Worm (Caenorhabditis elegans) whole organism, L1 larva: ENCODE measurements around the gene math-33.
A peak's percentile ranks its signal among the peaks of the same experiment; 100 is the strongest.

Experiments used
- C04F5.9 ChIP-seq: sonication (generic microtip); optimal IDR thresholded peaks from 2 replicates; lab custom pipeline; 2016; ENCODE audit warnings: missing genetic modification characterization, missing compliant biosample characterization
- C34B4.2 ChIP-seq: sonication (generic microtip); optimal IDR thresholded peaks from 2 replicates; lab custom pipeline; 2017; ENCODE audit warnings: mild to moderate bottlenecking, missing genetic modification characterization, missing compliant biosample characterization
- F16B12.6 ChIP-seq: fragments of 150-350 bp; optimal IDR thresholded peaks from 2 replicates; lab custom pipeline; 2014; ENCODE audit warnings: missing biosample characterization, missing genetic modification characterization
- Y116A8C.19 ChIP-seq: sonication (generic microtip); optimal IDR thresholded peaks from 2 replicates; lab custom pipeline; 2016; ENCODE audit warnings: missing compliant biosample characterization, missing genetic modification characterization, borderline replicate concordance
- aha-1 ChIP-seq: fragments of 150-350 bp; optimal IDR thresholded peaks from 2 replicates; lab custom pipeline; 2014; ENCODE audit warnings: missing biosample characterization, missing genetic modification characterization
- alr-1 ChIP-seq: fragments of 200-800 bp; sonication (Bioruptor generic); optimal IDR thresholded peaks from 2 replicates; lab custom pipeline; 2018; ENCODE audit warnings: borderline replicate concordance, mild to moderate bottlenecking, missing genetic modification characterization, missing compliant biosample characterization
- ama-1 ChIP-seq: fragments of 150-350 bp; optimal IDR thresholded peaks from 2 replicates; lab custom pipeline; 2014
- blmp-1 ChIP-seq: fragments of 150-350 bp; optimal IDR thresholded peaks from 2 replicates; lab custom pipeline; 2014; ENCODE audit warnings: missing biosample characterization, missing genetic modification characterization
- ceh-88 ChIP-seq: fragments of 200-800 bp; sonication (Bioruptor generic); IDR thresholded peaks from 2 replicates; pipeline ENCODE4 v1.3.6; 2022; ENCODE audit warnings: missing genetic modification characterization, missing compliant biosample characterization
- ceh-90 ChIP-seq: sonication (generic microtip); optimal IDR thresholded peaks from 2 replicates; lab custom pipeline; 2016; ENCODE audit warnings: missing genetic modification characterization, missing compliant biosample characterization
- ces-1 ChIP-seq: fragments of 150-350 bp; optimal IDR thresholded peaks from 2 replicates; lab custom pipeline; 2014; ENCODE audit warnings: missing biosample characterization, missing genetic modification reagents, missing genetic modification characterization
- dsc-1 ChIP-seq: sonication (generic microtip); optimal IDR thresholded peaks from 2 replicates; lab custom pipeline; 2016; ENCODE audit warnings: mild to moderate bottlenecking, missing genetic modification characterization, missing compliant biosample characterization
- efl-1 ChIP-seq, 4 experiments: fragments of 150-350 bp; optimal IDR thresholded peaks in 3 of 4; peaks in 1 of 4; 1 replicate in 1 of 4; 2 replicates in 3 of 4; lab custom pipeline; 2014; ENCODE audit warnings: missing biosample characterization in 2 of 4, missing genetic modification characterization in 2 of 4, missing genetic modification reagents in 2 of 4
- efl-3 ChIP-seq: fragments of 200-800 bp; sonication (Bioruptor generic); optimal IDR thresholded peaks from 2 replicates; lab custom pipeline; 2018; ENCODE audit warnings: mild to moderate bottlenecking, missing genetic modification characterization, missing compliant biosample characterization
- egl-13 ChIP-seq: sonication (generic microtip); optimal IDR thresholded peaks from 2 replicates; lab custom pipeline; 2016; ENCODE audit warnings: missing genotype, missing genetic modification reagents, missing genetic modification characterization, missing compliant biosample characterization
- egl-27 ChIP-seq, 2 experiments: fragments of 150-350 bp in 1 of 2; sonication (generic microtip); optimal IDR thresholded peaks; 3 replicates each; lab custom pipeline; 2017 to 2018; ENCODE audit warnings: missing biosample characterization in 2 of 2, missing genetic modification characterization in 2 of 2, missing genetic modification reagents in 2 of 2
- ets-5 ChIP-seq: fragments of 200-800 bp; sonication (Bioruptor generic); IDR thresholded peaks from 2 replicates; pipeline ENCODE4 v1.3.6; 2022; ENCODE audit warnings: missing genetic modification characterization, missing compliant biosample characterization
- fkh-10 ChIP-seq: sonication (generic microtip); optimal IDR thresholded peaks from 2 replicates; lab custom pipeline; 2017; ENCODE audit warnings: missing biosample characterization, missing genetic modification reagents, missing genetic modification characterization
- fkh-4 ChIP-seq: sonication (generic microtip); optimal IDR thresholded peaks from 2 replicates; lab custom pipeline; 2016; ENCODE audit warnings: missing compliant biosample characterization, missing genetic modification characterization, borderline replicate concordance
- jun-1 ChIP-seq: fragments of 150-350 bp; optimal IDR thresholded peaks from 2 replicates; lab custom pipeline; 2014; ENCODE audit warnings: missing biosample characterization, missing genetic modification reagents, missing genetic modification characterization
- lin-13 ChIP-seq: fragments of 150-350 bp; optimal IDR thresholded peaks from 2 replicates; lab custom pipeline; 2014; ENCODE audit warnings: missing biosample characterization, missing genetic modification reagents, missing genetic modification characterization
- lin-14 ChIP-seq: fragments of 200-800 bp; sonication (Bioruptor generic); optimal IDR thresholded peaks from 2 replicates; lab custom pipeline; 2018; ENCODE audit warnings: mild to moderate bottlenecking, missing genetic modification characterization, moderate library complexity, missing compliant biosample characterization
- lin-39 ChIP-seq: fragments of 150-350 bp; optimal IDR thresholded peaks from 2 replicates; lab custom pipeline; 2014; ENCODE audit warnings: missing biosample characterization, missing genetic modification reagents, missing genetic modification characterization
- lir-3 ChIP-seq: sonication (generic microtip); optimal IDR thresholded peaks from 2 replicates; lab custom pipeline; 2016; ENCODE audit warnings: mild to moderate bottlenecking, missing genetic modification characterization, moderate library complexity, missing compliant biosample characterization; ENCODE audit not compliant: poor library complexity
- lsy-2 ChIP-seq, 2 experiments: fragments of 150-350 bp; optimal IDR thresholded peaks; 2 replicates each; lab custom pipeline; 2014; ENCODE audit warnings: missing biosample characterization in 2 of 2, missing genetic modification characterization in 2 of 2
- mab-9 ChIP-seq: fragments of 200-800 bp; sonication (Bioruptor generic); IDR thresholded peaks from 2 replicates; pipeline ENCODE4 v1.3.6; 2022; ENCODE audit warnings: missing genetic modification reagents, missing genetic modification characterization, missing compliant biosample characterization
- mef-2 ChIP-seq: fragments of 150-350 bp; optimal IDR thresholded peaks from 2 replicates; lab custom pipeline; 2014; ENCODE audit warnings: missing biosample characterization, missing genetic modification characterization
- nhr-20 ChIP-seq: sonication (generic microtip); optimal IDR thresholded peaks from 2 replicates; lab custom pipeline; 2016; ENCODE audit warnings: mild to moderate bottlenecking, missing genetic modification characterization, missing compliant biosample characterization
- nhr-237 ChIP-seq: fragments of 150-350 bp; optimal IDR thresholded peaks from 2 replicates; lab custom pipeline; 2014; ENCODE audit warnings: missing biosample characterization, missing genetic modification characterization
- nhr-28 ChIP-seq: fragments of 150-350 bp; optimal IDR thresholded peaks from 2 replicates; lab custom pipeline; 2014; ENCODE audit warnings: missing biosample characterization, missing genetic modification characterization
- nhr-47 ChIP-seq: sonication (generic microtip); optimal IDR thresholded peaks from 2 replicates; lab custom pipeline; 2016; ENCODE audit warnings: mild to moderate bottlenecking, missing genetic modification characterization, moderate library complexity, missing compliant biosample characterization
- nhr-85 ChIP-seq: sonication (generic microtip); peaks from one replicate; lab custom pipeline; 2016; ENCODE audit warnings: missing genetic modification characterization, inconsistent platforms, missing compliant biosample characterization
- pag-3 ChIP-seq: sonication (generic microtip); optimal IDR thresholded peaks from 2 replicates; lab custom pipeline; 2017; ENCODE audit warnings: missing genetic modification characterization, mild to moderate bottlenecking, missing compliant biosample characterization, antibody characterized with exemption, borderline replicate concordance; ENCODE audit not compliant: insufficient read depth
- pax-3 ChIP-seq: fragments of 200-800 bp; sonication (Bioruptor generic); optimal IDR thresholded peaks from 2 replicates; lab custom pipeline; 2018; ENCODE audit warnings: mild to moderate bottlenecking, missing genetic modification characterization, moderate library complexity, missing compliant biosample characterization
- rnt-1 ChIP-seq: sonication (generic microtip); optimal IDR thresholded peaks from 2 replicates; lab custom pipeline; 2016; ENCODE audit warnings: mild to moderate bottlenecking, missing genetic modification characterization, moderate library complexity, missing compliant biosample characterization
- skn-1 ChIP-seq: fragments of 150-350 bp; optimal IDR thresholded peaks from 2 replicates; lab custom pipeline; 2014; ENCODE audit warnings: missing biosample characterization, missing genetic modification characterization
- snpc-4 ChIP-seq: fragments of 150-350 bp; optimal IDR thresholded peaks from 2 replicates; lab custom pipeline; 2014; ENCODE audit warnings: missing biosample characterization, missing genetic modification characterization
- sox-4 ChIP-seq: sonication (generic microtip); optimal IDR thresholded peaks from 2 replicates; lab custom pipeline; 2016; ENCODE audit warnings: missing genetic modification characterization, missing compliant biosample characterization
- swsn-7 ChIP-seq: sonication (generic microtip); optimal IDR thresholded peaks from 2 replicates; lab custom pipeline; 2016; ENCODE audit warnings: missing genetic modification characterization, missing compliant biosample characterization
- unc-130 ChIP-seq: fragments of 150-350 bp; optimal IDR thresholded peaks from 2 replicates; lab custom pipeline; 2017; ENCODE audit warnings: missing biosample characterization, missing genetic modification characterization, inconsistent platforms
- unc-30 ChIP-seq: sonication (generic microtip); optimal IDR thresholded peaks from 2 replicates; lab custom pipeline; 2017; ENCODE audit warnings: missing biosample characterization, missing genetic modification characterization
- unc-98 ChIP-seq: fragments of 200-800 bp; sonication (Bioruptor generic); IDR thresholded peaks from 2 replicates; pipeline ENCODE4 v1.3.6; 2022; ENCODE audit warnings: missing genetic modification characterization, missing compliant biosample characterization
- vab-15 ChIP-seq: sonication (generic microtip); optimal IDR thresholded peaks from 2 replicates; lab custom pipeline; 2017; ENCODE audit warnings: missing genotype, mild to moderate bottlenecking, missing genetic modification characterization, missing compliant biosample characterization
- xbp-1 ChIP-seq: sonication (generic microtip); optimal IDR thresholded peaks from 2 replicates; lab custom pipeline; 2016; ENCODE audit warnings: missing genetic modification characterization, missing compliant biosample characterization
- ztf-11 ChIP-seq, 2 experiments: sonication (generic microtip); optimal IDR thresholded peaks; 2 replicates each; lab custom pipeline; 2016 to 2017; ENCODE audit warnings: missing genetic modification characterization in 2 of 2, missing biosample characterization in 1 of 2, missing compliant biosample characterization in 1 of 2

Gene math-33

ce11 chrV:11140326-11140725, 26.6 kb downstream of the math-33 start (continued):
- TF ChIP-seq lin-13 (GFP tag; lab: Kevin White, UChicago), result no peak
- no peak for TF ChIP-seq snpc-4
- peak; percentile 44 for TF ChIP-seq nhr-20 (tag; lab: Kevin White, UChicago)
- TF ChIP-seq pag-3 (tag; lab: Kevin White, UChicago), result no peak
- TF ChIP-seq swsn-7 (tag; lab: Kevin White, UChicago), result peak; percentile 16
- TF ChIP-seq nhr-47 (tag; lab: Kevin White, UChicago), result no peak
- TF ChIP-seq C34B4.2 (tag; lab: Kevin White, UChicago), result no peak
- no peak for TF ChIP-seq ceh-90 (tag; lab: Kevin White, UChicago)
- TF ChIP-seq unc-30 (tag; lab: Kevin White, UChicago), result no peak
- TF ChIP-seq xbp-1 (tag; lab: Kevin White, UChicago), result no peak
- peak; percentile 50 for TF ChIP-seq dsc-1 (tag; lab: Kevin White, UChicago)
- no peak for TF ChIP-seq skn-1
- peak; percentile 22 for TF ChIP-seq blmp-1 (tag; lab: Kevin White, UChicago)
- no peak for TF ChIP-seq mab-9 (GFP tag; lab: Robert Waterston, UW)
- TF ChIP-seq unc-130 (tag; lab: Kevin White, UChicago), result no peak
- TF ChIP-seq F16B12.6 (tag; lab: Kevin White, UChicago), result no peak
- peak; percentile 3 for TF ChIP-seq nhr-85
- no peak for TF ChIP-seq pax-3 (tag; lab: Kevin White, UChicago)
- TF ChIP-seq ets-5, result no peak
- TF ChIP-seq ceh-88 (GFP tag; lab: Robert Waterston, UW), result no peak
- no peak for TF ChIP-seq egl-13 (tag; lab: Kevin White, UChicago)
- TF ChIP-seq lin-14 (GFP tag; lab: Kevin White, UChicago), result peak; percentile 84
- peak in 1 of 2 experiments; percentile 47 for TF ChIP-seq lsy-2 (tag; optimal IDR thresholded peaks at IDR 0.05; lab: Kevin White, UChicago)
- no peak for TF ChIP-seq lin-39 (tag; lab: Kevin White, UChicago)
- no peak for TF ChIP-seq ama-1 (lab: Kevin White, UChicago)
- no peak for TF ChIP-seq egl-27 (tag; optimal IDR thresholded peaks at IDR 0.05; lab: Kevin White, UChicago)
- TF ChIP-seq C04F5.9 (tag; lab: Kevin White, UChicago), result no peak
- TF ChIP-seq jun-1 (tag; lab: Kevin White, UChicago), result no peak
- TF ChIP-seq mef-2 (tag; lab: Kevin White, UChicago), result no peak
- peak; percentile 41 for TF ChIP-seq rnt-1 (tag; lab: Kevin White, UChicago)
- no peak for TF ChIP-seq vab-15 (tag; lab: Kevin White, UChicago)
- TF ChIP-seq ztf-11 (tag; optimal IDR thresholded peaks at IDR 0.05; lab: Kevin White, UChicago), result no peak
- no peak for TF ChIP-seq nhr-237 (tag; lab: Kevin White, UChicago)
- no peak for TF ChIP-seq efl-3 (GFP tag; lab: Kevin White, UChicago)

DNA sequence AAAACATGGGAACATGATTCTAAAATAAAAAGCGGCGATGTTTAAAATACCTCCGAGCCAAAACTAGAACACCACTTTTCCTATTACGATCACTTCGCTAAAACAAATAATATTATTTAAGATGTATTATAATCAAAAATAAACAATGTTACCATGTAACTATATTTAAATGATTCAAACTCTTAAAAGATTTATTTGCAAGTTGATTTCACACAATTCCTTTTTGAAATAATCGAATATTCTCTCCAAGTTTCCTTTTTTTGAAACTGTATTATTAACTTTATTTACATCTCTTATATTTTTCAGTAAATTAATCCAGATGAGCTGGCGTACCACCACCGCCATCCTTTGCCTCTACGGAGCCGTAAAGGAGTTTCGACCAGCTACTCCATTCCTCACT, 27.5 kb downstream of the math-33 start, which contains the start of gene folt-1:
Gene folt-1 (plus strand): TSS at position 301 of the 400 bp plus-strand sequence.
- TF ChIP-seq vab-15 (tag; lab: Kevin White, UChicago) (no peak), aha-1 (tag; lab: Kevin White, UChicago) (no peak), fkh-4 (tag; lab: Kevin White, UChicago) (no peak), alr-1 (no peak), ceh-88 (GFP tag; lab: Robert Waterston, UW) (no peak), rnt-1 (tag; lab: Kevin White, UChicago) (no peak), ces-1 (GFP tag; lab: Kevin White, UChicago) (no peak), unc-130 (tag; lab: Kevin White, UChicago) (no peak), blmp-1 (tag; lab: Kevin White, UChicago) (no peak), nhr-237 (tag; lab: Kevin White, UChicago) (no peak), unc-98 (GFP tag; lab: Robert Waterston, UW) (no peak), pax-3 (tag; lab: Kevin White, UChicago) (no peak), efl-1 (optimal IDR thresholded peaks at IDR 0.05; lab: Kevin White, UChicago) (no peak), efl-1 (GFP tag; optimal IDR thresholded peaks at IDR 0.05 in 1 of 2; lab: Kevin White, UChicago) (no peak), nhr-47 (tag; lab: Kevin White, UChicago) (no peak), fkh-10 (GFP tag; lab: Kevin White, UChicago) (no peak), Y116A8C.19 (tag; lab: Kevin White, UChicago) (no peak), lir-3 (no peak), jun-1 (tag; lab: Kevin White, UChicago) (no peak), sox-4 (no peak), nhr-28 (tag; lab: Kevin White, UChicago) (no peak)
- TF ChIP-seq, all 84 proteins: peak for 0
